Fruit fly (Drosophila melanogaster): ENCODE measurements around the gene pigeon.

pigeon gene

dm6 chr2L:19185676-19186239, at the start of gene pigeon, which contains the start of gene gammaTub37C (continued):
- TF ChIP-seq tio (GFP tag; optimal IDR thresholded peaks at IDR 0.05) (no peak), sob (GFP tag; IDR thresholded peaks at IDR 0.05) (no peak), CG9215 (GFP tag; IDR thresholded peaks at IDR 0.05) (no peak), CG8089 (GFP tag; optimal IDR thresholded peaks at IDR 0.05) (no peak), Lpt (GFP tag; optimal IDR thresholded peaks at IDR 0.05) (no peak), wor (GFP tag; IDR thresholded peaks at IDR 0.05) (no peak), sc (optimal IDR thresholded peaks at IDR 0.05) (no peak), sc (GFP tag; optimal IDR thresholded peaks at IDR 0.05) (no peak), CG12769 (tag; optimal IDR thresholded peaks at IDR 0.05) (no peak), CG14014 (GFP tag; IDR thresholded peaks at IDR 0.05) (no peak), H2.0 (GFP tag; IDR thresholded peaks at IDR 0.05) (no peak), sim (GFP tag; IDR thresholded peaks at IDR 0.05) (no peak), Taf1 (GFP tag; IDR thresholded peaks at IDR 0.05) (no peak), Meics (GFP tag; optimal IDR thresholded peaks at IDR 0.05) (peak; percentile 15), CG14710 (tag; optimal IDR thresholded peaks at IDR 0.05) (peak; percentile 30), abd-A (tag; optimal IDR thresholded peaks at IDR 0.05) (no peak), Bdp1 (GFP tag; optimal IDR thresholded peaks at IDR 0.05) (no peak), C15 (GFP tag; IDR thresholded peaks at IDR 0.05) (no peak), vnd (GFP tag; IDR thresholded peaks at IDR 0.05; ENCODE audit: partially characterized antibody) (no peak), BEAF-32 (GFP tag; optimal IDR thresholded peaks at IDR 0.05) (peak; percentile 13), Lim3 (GFP tag; IDR thresholded peaks at IDR 0.05) (no peak), zfh2 (GFP tag; optimal IDR thresholded peaks at IDR 0.05) (no peak), gfzf (GFP tag; optimal IDR thresholded peaks at IDR 0.05) (peak; percentile 84), Myb (GFP tag; optimal IDR thresholded peaks at IDR 0.05) (peak; percentile 97), Poxn (GFP tag; IDR thresholded peaks at IDR 0.05) (no peak), Hr3 (GFP tag; optimal IDR thresholded peaks at IDR 0.05) (no peak), org-1 (GFP tag; optimal IDR thresholded peaks at IDR 0.05) (no peak), CG43689 (GFP tag; IDR thresholded peaks at IDR 0.05) (no peak), vvl (GFP tag; IDR thresholded peaks at IDR 0.05) (no peak), jigr1 (GFP tag; IDR thresholded peaks at IDR 0.05) (no peak), cg (GFP tag; optimal IDR thresholded peaks at IDR 0.05) (no peak), ssp (GFP tag; IDR thresholded peaks at IDR 0.05) (no peak), Dref (GFP tag; IDR thresholded peaks at IDR 0.05) (no peak), CG9932 (GFP tag; IDR thresholded peaks at IDR 0.05) (no peak), CG6689 (GFP tag; IDR thresholded peaks at IDR 0.05) (no peak), CG15479 (GFP tag; optimal IDR thresholded peaks at IDR 0.05) (no peak), GATAe (GFP tag; conservative IDR thresholded peaks at IDR 0.05) (no peak), CG34376 (GFP tag; optimal IDR thresholded peaks at IDR 0.05) (no peak), CG17385 (GFP tag; optimal IDR thresholded peaks at IDR 0.05) (peak; percentile 24), CG12659 (GFP tag; optimal IDR thresholded peaks at IDR 0.05) (peak; percentile 49), bsh (GFP tag; optimal IDR thresholded peaks at IDR 0.05) (peak in 1 of 2 experiments; percentile 15), CG2202 (tag; optimal IDR thresholded peaks at IDR 0.05) (no peak), Scr (GFP tag; IDR thresholded peaks at IDR 0.05; ENCODE audit: partially characterized antibody) (no peak), so (GFP tag; IDR thresholded peaks at IDR 0.05) (no peak), bigmax (GFP tag; optimal IDR thresholded peaks at IDR 0.05) (no peak), TFAM (GFP tag; optimal IDR thresholded peaks at IDR 0.05) (no peak), lmd (GFP tag; IDR thresholded peaks at IDR 0.05) (no peak), esg (GFP tag; conservative IDR thresholded peaks at IDR 0.05) (no peak), zf30C (GFP tag; optimal IDR thresholded peaks at IDR 0.05) (no peak), pzg (GFP tag; optimal IDR thresholded peaks at IDR 0.05) (peak; percentile 60), CG2116 (GFP tag; optimal IDR thresholded peaks at IDR 0.05) (peak; percentile 0), kay (GFP tag; optimal IDR thresholded peaks at IDR 0.05) (no peak)
